Fruit fly (Drosophila melanogaster): ENCODE results near the gene Nepl8.

The Nepl8 gene

dm6 chr2L:16491123-16491751, 3.3 kb downstream of the Nepl8 start, which contains the start of gene Tpr2 (continued):
- TF ChIP-seq p53 (GFP tag; optimal IDR thresholded peaks at IDR 0.05), result peak; percentile 19
- peak; percentile 59 for TF ChIP-seq her (GFP tag; optimal IDR thresholded peaks at IDR 0.05)
- TF ChIP-seq gfzf (GFP tag; optimal IDR thresholded peaks at IDR 0.05), result peak; percentile 59
- TF ChIP-seq ems (GFP tag; optimal IDR thresholded peaks at IDR 0.05), result peak; percentile 58
- peak; percentile 4 for TF ChIP-seq CG16815 (GFP tag; optimal IDR thresholded peaks at IDR 0.05)
- no peak for TF ChIP-seq bowl (GFP tag; IDR thresholded peaks at IDR 0.05)
- no peak for TF ChIP-seq exex (tag; optimal IDR thresholded peaks at IDR 0.05)
- no peak for TF ChIP-seq chm (GFP tag; IDR thresholded peaks at IDR 0.05)
- TF ChIP-seq kni (GFP tag; optimal IDR thresholded peaks at IDR 0.05), result peak; percentile 39
- no peak for TF ChIP-seq dati (GFP tag; IDR thresholded peaks at IDR 0.05)
- TF ChIP-seq Atf3 (GFP tag; optimal IDR thresholded peaks at IDR 0.05), result peak; percentile 24
- no peak for TF ChIP-seq pnt (GFP tag; optimal IDR thresholded peaks at IDR 0.05)
- TF ChIP-seq B-H1 (GFP tag; IDR thresholded peaks at IDR 0.05), result no peak
- no peak for TF ChIP-seq CG11247 (GFP tag; IDR thresholded peaks at IDR 0.05)
- TF ChIP-seq CG2712 (tag; optimal IDR thresholded peaks at IDR 0.05), result peak; percentile 74
- TF ChIP-seq Six4 (GFP tag; optimal IDR thresholded peaks at IDR 0.05), result no peak
- peak; percentile 38 for TF ChIP-seq lab (GFP tag; optimal IDR thresholded peaks at IDR 0.05)
- TF ChIP-seq CG9876 (GFP tag; optimal IDR thresholded peaks at IDR 0.05), result no peak
- TF ChIP-seq esg (GFP tag; conservative IDR thresholded peaks at IDR 0.05), result no peak
- peak; percentile 23 for TF ChIP-seq Asciz (GFP tag; optimal IDR thresholded peaks at IDR 0.05)
- TF ChIP-seq CG14014 (GFP tag; IDR thresholded peaks at IDR 0.05), result no peak
- peak; percentile 17 for TF ChIP-seq CG1602 (GFP tag; optimal IDR thresholded peaks at IDR 0.05)
- peak; percentile 74 for TF ChIP-seq hkb (optimal IDR thresholded peaks at IDR 0.05)
- no peak for TF ChIP-seq hkb (GFP tag; IDR thresholded peaks at IDR 0.05)
- no peak for TF ChIP-seq ranshi (GFP tag; IDR thresholded peaks at IDR 0.05)
- peak; percentile 31 for TF ChIP-seq Vsx1 (GFP tag; optimal IDR thresholded peaks at IDR 0.05)
- no peak for TF ChIP-seq CG15073 (GFP tag; optimal IDR thresholded peaks at IDR 0.05)
- peak; percentile 30 for TF ChIP-seq CG9437 (GFP tag; optimal IDR thresholded peaks at IDR 0.05)
- TF ChIP-seq Dip3 (GFP tag; optimal IDR thresholded peaks at IDR 0.05), result peak; percentile 24
- peak; percentile 85 for TF ChIP-seq CG10543 (GFP tag; optimal IDR thresholded peaks at IDR 0.05)
- TF ChIP-seq wdn (GFP tag; IDR thresholded peaks at IDR 0.05), result no peak
- no peak for TF ChIP-seq CG6813 (GFP tag; optimal IDR thresholded peaks at IDR 0.05)
- no peak for TF ChIP-seq cwo (GFP tag; optimal IDR thresholded peaks at IDR 0.05)
- peak; percentile 91 for TF ChIP-seq CG10267 (tag; optimal IDR thresholded peaks at IDR 0.05)
- TF ChIP-seq Adf1 (GFP tag; IDR thresholded peaks at IDR 0.05), result 0 out of 2 replicates have a peak, but pooled peaks have one; percentile 17
- TF ChIP-seq Spps (tag; optimal IDR thresholded peaks at IDR 0.05), result no peak
- peak; percentile 59 for TF ChIP-seq Mad (GFP tag; optimal IDR thresholded peaks at IDR 0.05)
- peak; percentile 24 for TF ChIP-seq Blimp-1 (GFP tag; optimal IDR thresholded peaks at IDR 0.05)
- no peak for TF ChIP-seq Abd-B (GFP tag; optimal IDR thresholded peaks at IDR 0.05)

dm6 chr2L:16491752-16492616, 4.0 kb downstream of the Nepl8 start:
- TF ChIP-seq lola (GFP tag; optimal IDR thresholded peaks at IDR 0.05), result peak in 1 of 3 experiments; percentile 32
- no peak for TF ChIP-seq CG18619 (GFP tag; optimal IDR thresholded peaks at IDR 0.05)
- no peak for TF ChIP-seq gsb (GFP tag; IDR thresholded peaks at IDR 0.05)
- no peak for TF ChIP-seq sens (GFP tag)
- TF ChIP-seq CG6854 (GFP tag; optimal IDR thresholded peaks at IDR 0.05), result no peak
- TF ChIP-seq CG9437 (GFP tag; optimal IDR thresholded peaks at IDR 0.05), result no peak
- TF ChIP-seq Ravus (GFP tag; IDR thresholded peaks at IDR 0.05), result no peak
- no peak for TF ChIP-seq Atf6 (GFP tag; IDR thresholded peaks at IDR 0.05)
- no peak for TF ChIP-seq CG4424 (GFP tag; optimal IDR thresholded peaks at IDR 0.05)
- no peak for TF ChIP-seq exex (tag; optimal IDR thresholded peaks at IDR 0.05)
- peak; percentile 22 for TF ChIP-seq ftz-f1 (GFP tag; optimal IDR thresholded peaks at IDR 0.05)
- TF ChIP-seq stc (GFP tag; IDR thresholded peaks at IDR 0.05), result no peak
- TF ChIP-seq cg (GFP tag; optimal IDR thresholded peaks at IDR 0.05), result peak; percentile 52
- TF ChIP-seq Oli (tag; optimal IDR thresholded peaks at IDR 0.05), result no peak

Measured in whole organism, embryonic.